Fruit fly (Drosophila melanogaster) whole organism, embryonic: Measurements from ENCODE around the gene CG32214.
"Not testable (repeated sequence)": the region's sequence is repeated elsewhere in the genome, so short reads cannot be mapped to it uniquely, and the experiment has no call there.

Experiments
- CG13424 ChIP-seq: fragments of 200-800 bp; sonication (Bioruptor generic); optimal IDR thresholded peaks from 2 replicates; lab custom pipeline; 2019; ENCODE audit warnings: missing biosample characterization, mild to moderate bottlenecking, missing genetic modification characterization, moderate library complexity
- CG18764 ChIP-seq: fragments of 200-800 bp; sonication (Bioruptor generic); optimal IDR thresholded peaks from 3 replicates; lab custom pipeline; 2016; ENCODE audit warnings: missing biosample characterization, missing genetic modification characterization
- CG34224 ChIP-seq: fragments of 200-800 bp; sonication (Bioruptor generic); IDR thresholded peaks from 3 replicates; pipeline ENCODE4 v1.3.6; 2022; ENCODE audit warnings: missing biosample characterization, missing genetic modification characterization; ENCODE audit not compliant: partially characterized antibody
- HLH3B ChIP-seq: fragments of 200-800 bp; sonication (Bioruptor generic); IDR thresholded peaks from 2 replicates; pipeline ENCODE4 v1.3.6; 2022; ENCODE audit warnings: missing biosample characterization, missing genetic modification characterization
- Jarid2 ChIP-seq: fragments of 200-800 bp; sonication (Bioruptor generic); optimal IDR thresholded peaks from 3 replicates; lab custom pipeline; 2017; ENCODE audit warnings: mild to moderate bottlenecking, missing biosample characterization, missing genetic modification reagents, missing genetic modification characterization
- Pdp1 ChIP-seq, 2 experiments: fragments of 200-800 bp; sonication (Bioruptor generic); optimal IDR thresholded peaks; 3 replicates each; lab custom pipeline; 2016; ENCODE audit warnings: missing biosample characterization in 2 of 2, missing genetic modification characterization in 2 of 2, mild to moderate bottlenecking in 1 of 2, moderate library complexity in 1 of 2
- Poxn ChIP-seq: fragments of 200-800 bp; sonication (Bioruptor generic); IDR thresholded peaks from 2 replicates; pipeline ENCODE4 v1.3.6; 2022; ENCODE audit warnings: missing biosample characterization, missing genetic modification characterization
- Xrp1 ChIP-seq: fragments of 200-800 bp; sonication (Bioruptor generic); IDR thresholded peaks from 2 replicates; pipeline ENCODE4 v1.3.6; 2022; ENCODE audit warnings: missing biosample characterization, missing genetic modification characterization
- hb ChIP-seq: fragments of 200-800 bp; sonication (Bioruptor generic); IDR thresholded peaks from 3 replicates; pipeline ENCODE4 v1.3.6; 2022; ENCODE audit warnings: missing biosample characterization, missing genetic modification characterization; ENCODE audit not compliant: partially characterized antibody
- jumu ChIP-seq: fragments of 200-800 bp; sonication (Bioruptor generic); optimal IDR thresholded peaks from 3 replicates; lab custom pipeline; 2016; ENCODE audit warnings: missing biosample characterization, missing genetic modification characterization
- nau ChIP-seq: fragments of 200-800 bp; sonication (Bioruptor generic); optimal IDR thresholded peaks from 3 replicates; lab custom pipeline; 2017; ENCODE audit warnings: missing biosample characterization, mild to moderate bottlenecking, missing genetic modification characterization, missing genetic modification reagents
- pan ChIP-seq, 4 experiments: fragments of >200 bp in 3 of 4; fragments of 200-800 bp in 1 of 4; sonication (Bioruptor generic) in 1 of 4; optimal IDR thresholded peaks in 3 of 4; IDR thresholded peaks in 1 of 4; 2 replicates each; pipeline versions ENCODE4 v1.3.6 to Lab custom; 2017 to 2022; ENCODE audit warnings: missing biosample characterization in 2 of 4, missing genetic modification characterization in 2 of 4, mixed read lengths in 1 of 4
- pho ChIP-seq: fragments of 200-800 bp; sonication (Bioruptor generic); optimal IDR thresholded peaks from 2 replicates; lab custom pipeline; 2016; ENCODE audit warnings: missing biosample characterization, missing genetic modification characterization

DNA sequence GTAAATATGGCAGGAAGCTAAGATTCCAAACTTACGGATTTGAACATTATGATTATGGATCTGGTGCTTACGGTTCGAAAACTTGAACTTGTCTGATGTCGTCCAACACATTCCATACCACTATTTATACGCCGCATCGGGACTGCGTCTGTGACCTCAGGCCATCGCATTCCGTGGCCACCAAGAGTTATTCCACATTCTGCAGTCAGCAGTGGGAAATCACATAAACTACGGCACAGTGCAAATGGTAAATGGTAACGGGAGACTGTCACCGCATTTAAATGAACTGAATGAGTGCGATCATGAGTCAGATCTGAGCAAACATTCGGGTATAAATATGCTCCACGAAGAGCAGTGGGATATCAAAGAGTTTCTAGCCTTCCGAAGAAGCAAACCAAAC is 8.3 kb downstream of the CG32214 start, which contains the start of the genes CG18294 and CG32213:
- not testable (repeated sequence) for TF ChIP-seq nau (GFP tag; lab: Kevin White, UChicago); pho (GFP tag; lab: Kevin White, UChicago); hb; CG13424 (tag; lab: Kevin White, UChicago); HLH3B; Poxn (GFP tag; lab: Robert Waterston, UW); jumu (GFP tag; lab: Kevin White, UChicago); pan (optimal IDR thresholded peaks at IDR 0.05; lab: Kevin White, UChicago); pan (GFP tag; optimal IDR thresholded peaks at IDR 0.05 in 1 of 2, IDR thresholded peaks at IDR 0.05 in 1 of 2); Jarid2 (GFP tag; lab: Kevin White, UChicago); Pdp1 (GFP tag; optimal IDR thresholded peaks at IDR 0.05; lab: Kevin White, UChicago); CG18764 (GFP tag; lab: Kevin White, UChicago); Xrp1 (GFP tag; lab: Robert Waterston, UW); CG34224 (GFP tag; lab: Robert Waterston, UW)
